Worm (Caenorhabditis elegans) whole organism, L4/young adult: ENCODE data around the gene ncr-1.

Source experiments
- W03F9.2 ChIP-seq: fragments of 150-350 bp; optimal IDR thresholded peaks from 2 replicates; lab custom pipeline; 2014; ENCODE audit warnings: missing biosample characterization, missing genetic modification characterization
- dao-5 ChIP-seq: sonication (generic microtip); optimal IDR thresholded peaks from 2 replicates; lab custom pipeline; 2016; ENCODE audit warnings: missing genotype, missing genetic modification characterization, moderate library complexity, missing compliant biosample characterization
- him-1 ChIP-seq: sonication (generic microtip); optimal IDR thresholded peaks from 2 replicates; lab custom pipeline; 2016; ENCODE audit warnings: missing genotype, missing genetic modification reagents, missing genetic modification characterization, missing compliant biosample characterization

ncr-1 gene

ce11 chrX:4513657-4514143, 25.0 kb upstream of the ncr-1 start, which contains the start of gene spr-3:
TSS of gene spr-3 (plus strand) at chrX:4514093.
- TF ChIP-seq W03F9.2 (tag; lab: Kevin White, UChicago) (no peak), dao-5 (no peak), him-1 (tag; lab: Kevin White, UChicago) (no peak)

ce11 chrX:4508209-4508608, 19.6 kb upstream of the ncr-1 start, which contains the start of gene rhi-1:
TSS of gene rhi-1 (plus strand) at chrX:4508509.
- TF ChIP-seq W03F9.2 (tag; lab: Kevin White, UChicago) (no peak), him-1 (tag; lab: Kevin White, UChicago) (no peak), dao-5 (no peak)

- TF ChIP-seq W03F9.2 (tag; lab: Kevin White, UChicago): no peak
- TF ChIP-seq dao-5: no peak
- TF ChIP-seq him-1 (tag; lab: Kevin White, UChicago): no peak
These were observed 18.5 kb upstream of the ncr-1 start for ce11 chrX:4507122-4507681.

- TF ChIP-seq W03F9.2 (tag; lab: Kevin White, UChicago) (no peak), him-1 (tag; lab: Kevin White, UChicago) (no peak), dao-5 (no peak)
These were observed 15.5 kb upstream of the ncr-1 start, which contains the start of gene dgk-2 for ce11 chrX:4504108-4504668. TSS of gene dgk-2 (minus strand) at chrX:4504388.

ce11 chrX:4503259-4503658, 14.6 kb upstream of the ncr-1 start:
- no peak for TF ChIP-seq W03F9.2 (tag; lab: Kevin White, UChicago)
- no peak for TF ChIP-seq dao-5
- TF ChIP-seq him-1 (tag; lab: Kevin White, UChicago): no peak

ce11 chrX:4502039-4502438, 13.4 kb upstream of the ncr-1 start:
- no peak for TF ChIP-seq him-1 (tag; lab: Kevin White, UChicago)
- TF ChIP-seq W03F9.2 (tag; lab: Kevin White, UChicago): no peak
- no peak for TF ChIP-seq dao-5

ce11 chrX:4500499-4500898, 11.8 kb upstream of the ncr-1 start:
- no peak for TF ChIP-seq him-1 (tag; lab: Kevin White, UChicago)
- TF ChIP-seq W03F9.2 (tag; lab: Kevin White, UChicago): no peak
- TF ChIP-seq dao-5: no peak

ce11 chrX:4498478-4498877, 9.8 kb upstream of the ncr-1 start:
- TF ChIP-seq W03F9.2 (tag; lab: Kevin White, UChicago) (no peak), him-1 (tag; lab: Kevin White, UChicago) (no peak), dao-5 (no peak)

ce11 chrX:4498078-4498477, 9.4 kb upstream of the ncr-1 start:
- TF ChIP-seq W03F9.2 (tag; lab: Kevin White, UChicago) (no peak), him-1 (tag; lab: Kevin White, UChicago) (no peak), dao-5 (no peak)

ce11 chrX:4495814-4496567, 7.3 kb upstream of the ncr-1 start:
- no peak for TF ChIP-seq dao-5
- TF ChIP-seq W03F9.2 (tag; lab: Kevin White, UChicago): no peak
- no peak for TF ChIP-seq him-1 (tag; lab: Kevin White, UChicago)

- TF ChIP-seq him-1 (tag; lab: Kevin White, UChicago) (no peak), dao-5 (no peak), W03F9.2 (tag; lab: Kevin White, UChicago) (no peak)
These were observed 4.9 kb upstream of the ncr-1 start for ce11 chrX:4493439-4494006.

ce11 chrX:4492199-4492598, 3.5 kb upstream of the ncr-1 start, which contains the start of gene F46H6.5:
TSS of gene F46H6.5 (minus strand) at chrX:4492208.
- no peak for TF ChIP-seq him-1 (tag; lab: Kevin White, UChicago)
- TF ChIP-seq W03F9.2 (tag; lab: Kevin White, UChicago): no peak
- TF ChIP-seq dao-5: no peak

ce11 chrX:4490400-4490799, 1.7 kb upstream of the ncr-1 start:
- TF ChIP-seq dao-5 (no peak), him-1 (tag; lab: Kevin White, UChicago) (no peak), W03F9.2 (tag; lab: Kevin White, UChicago) (no peak)

ce11 chrX:4484072-4484471, 4.6 kb downstream of the ncr-1 start:
- TF ChIP-seq W03F9.2 (tag; lab: Kevin White, UChicago): no peak
- TF ChIP-seq dao-5: no peak
- no peak for TF ChIP-seq him-1 (tag; lab: Kevin White, UChicago)
